Worm (Caenorhabditis elegans) whole organism, L4/young adult: ENCODE data around the gene F46F5.13.

ENCODE experiments used
- W03F9.2 ChIP-seq: fragments of 150-350 bp; optimal IDR thresholded peaks from 2 replicates; lab custom pipeline; 2014; ENCODE audit warnings: missing biosample characterization, missing genetic modification characterization
- dao-5 ChIP-seq: sonication (generic microtip); optimal IDR thresholded peaks from 2 replicates; lab custom pipeline; 2016; ENCODE audit warnings: missing genotype, missing genetic modification characterization, moderate library complexity, missing compliant biosample characterization
- him-1 ChIP-seq: sonication (generic microtip); optimal IDR thresholded peaks from 2 replicates; lab custom pipeline; 2016; ENCODE audit warnings: missing genotype, missing genetic modification reagents, missing genetic modification characterization, missing compliant biosample characterization

ce11 chrII:821514-821913 is 18.4 kb downstream of the F46F5.13 start, which contains the start of gene F46F5.8:
- no peak for TF ChIP-seq W03F9.2
- no peak for TF ChIP-seq dao-5 (tag; lab: Kevin White, UChicago)
- no peak for TF ChIP-seq him-1 (tag; lab: Kevin White, UChicago)
